Fruit fly (Drosophila melanogaster) whole organism, embryonic: ENCODE results near the gene PH4alphaNE3.

Experiments used
- ATbp ChIP-seq: fragments of 200-800 bp; sonication (Bioruptor generic); optimal IDR thresholded peaks from 2 replicates; lab custom pipeline; 2017; ENCODE audit warnings: missing biosample characterization, mild to moderate bottlenecking, missing genetic modification characterization, missing genetic modification reagents
- Aef1 ChIP-seq: fragments of 200-800 bp; sonication (Bioruptor generic); IDR thresholded peaks from 3 replicates; pipeline ENCODE4 v1.3.6; 2022; ENCODE audit warnings: missing biosample characterization, missing genetic modification characterization
- Antp ChIP-seq: fragments of 200-800 bp; sonication (Bioruptor generic); optimal IDR thresholded peaks from 3 replicates; lab custom pipeline; 2016; ENCODE audit warnings: missing biosample characterization, missing genetic modification characterization
- B-H2 ChIP-seq: fragments of 200-800 bp; sonication (Bioruptor generic); optimal IDR thresholded peaks from 2 replicates; lab custom pipeline; 2018; ENCODE audit warnings: missing biosample characterization, mild to moderate bottlenecking, missing genetic modification characterization
- CG12391 ChIP-seq: fragments of 200-800 bp; sonication (Bioruptor generic); optimal IDR thresholded peaks from 3 replicates; lab custom pipeline; 2018; ENCODE audit warnings: missing biosample characterization, mild to moderate bottlenecking, missing genetic modification characterization, moderate library complexity
- CG14667 ChIP-seq: fragments of 200-800 bp; sonication (Bioruptor generic); IDR thresholded peaks from 2 replicates; pipeline ENCODE4 v1.3.6; 2022; ENCODE audit warnings: missing biosample characterization, missing genetic modification characterization
- CG17186 ChIP-seq: fragments of 200-800 bp; sonication (Bioruptor generic); optimal IDR thresholded peaks from 3 replicates; lab custom pipeline; 2017; ENCODE audit warnings: missing biosample characterization, missing genetic modification reagents, missing genetic modification characterization
- CG2116 ChIP-seq: fragments of 200-800 bp; sonication (Bioruptor generic); optimal IDR thresholded peaks from 3 replicates; lab custom pipeline; 2018; ENCODE audit warnings: missing biosample characterization, mild to moderate bottlenecking, missing genetic modification characterization
- CG2712 ChIP-seq: fragments of 200-800 bp; optimal IDR thresholded peaks from 3 replicates; lab custom pipeline; 2019; ENCODE audit warnings: missing biosample characterization, mild to moderate bottlenecking, missing genetic modification characterization, moderate library complexity
- CG3281 ChIP-seq: fragments of 200-800 bp; sonication (Bioruptor generic); optimal IDR thresholded peaks from 3 replicates; lab custom pipeline; 2017; ENCODE audit warnings: missing biosample characterization, mild to moderate bottlenecking, missing genetic modification characterization
- CG3407 ChIP-seq: fragments of 200-800 bp; sonication (Bioruptor generic); optimal IDR thresholded peaks from 2 replicates; lab custom pipeline; 2018; ENCODE audit warnings: missing biosample characterization, mild to moderate bottlenecking, missing genetic modification characterization
- CG3847 ChIP-seq: fragments of 200-800 bp; sonication (Bioruptor generic); IDR thresholded peaks from 2 replicates; pipeline ENCODE4 v1.3.6; 2022; ENCODE audit warnings: missing biosample characterization, missing genetic modification characterization
- CG4360 ChIP-seq: fragments of 200-800 bp; sonication (Bioruptor generic); IDR thresholded peaks from 2 replicates; pipeline ENCODE4 v1.3.6; 2022; ENCODE audit warnings: missing biosample characterization, missing genetic modification characterization
- CG6689 ChIP-seq: fragments of 200-800 bp; sonication (Bioruptor generic); IDR thresholded peaks from 2 replicates; pipeline ENCODE4 v1.3.6; 2022; ENCODE audit warnings: missing biosample characterization, missing genetic modification characterization
- Chrac-16 ChIP-seq: fragments of 200-800 bp; sonication (Bioruptor generic); optimal IDR thresholded peaks from 3 replicates; lab custom pipeline; 2016; ENCODE audit warnings: missing biosample characterization, missing genetic modification characterization
- Dek ChIP-seq: fragments of 200-800 bp; sonication (Bioruptor generic); optimal IDR thresholded peaks from 3 replicates; lab custom pipeline; 2019; ENCODE audit warnings: missing biosample characterization, mild to moderate bottlenecking, missing genetic modification characterization, moderate library complexity
- E2f2 ChIP-seq: fragments of 200-800 bp; sonication (Bioruptor generic); IDR thresholded peaks from 2 replicates; pipeline ENCODE4 v1.3.6; 2022; ENCODE audit warnings: missing biosample characterization, missing genetic modification characterization
- Gug ChIP-seq: fragments of 200-800 bp; sonication (Bioruptor generic); IDR thresholded peaks from 4 replicates; pipeline ENCODE4 v1.3.6; 2022; ENCODE audit warnings: missing biosample characterization, missing genetic modification characterization
- HLH54F ChIP-seq: fragments of 200-800 bp; sonication (Bioruptor generic); optimal IDR thresholded peaks from 3 replicates; lab custom pipeline; 2016; ENCODE audit warnings: missing biosample characterization, missing genetic modification characterization
- Hand ChIP-seq: fragments of 200-800 bp; sonication (Bioruptor generic); optimal IDR thresholded peaks from 2 replicates; lab custom pipeline; 2017; ENCODE audit warnings: mild to moderate bottlenecking, missing biosample characterization, missing genetic modification reagents, missing genetic modification characterization
- MESR4 ChIP-seq: fragments of 200-800 bp; sonication (Bioruptor generic); optimal IDR thresholded peaks from 2 replicates; lab custom pipeline; 2018; ENCODE audit warnings: missing biosample characterization, mild to moderate bottlenecking, missing genetic modification characterization, moderate library complexity
- Pdp1 ChIP-seq, 2 experiments: fragments of 200-800 bp; sonication (Bioruptor generic); optimal IDR thresholded peaks; 3 replicates each; lab custom pipeline; 2016; ENCODE audit warnings: missing biosample characterization in 2 of 2, missing genetic modification characterization in 2 of 2, mild to moderate bottlenecking in 1 of 2, moderate library complexity in 1 of 2
- Ravus ChIP-seq: fragments of 200-800 bp; sonication (Bioruptor generic); IDR thresholded peaks from 2 replicates; pipeline ENCODE4 v1.3.6; 2022; ENCODE audit warnings: missing biosample characterization, missing genetic modification characterization
- Scr ChIP-seq: fragments of 200-800 bp; sonication (Bioruptor generic); IDR thresholded peaks from 2 replicates; pipeline ENCODE4 v1.3.6; 2022; ENCODE audit warnings: missing biosample characterization, missing genetic modification characterization; ENCODE audit not compliant: partially characterized antibody
- Stat92E ChIP-seq, 3 experiments: fragments of >200 bp in 2 of 3; fragments of 200-800 bp in 1 of 3; sonication (Bioruptor generic) in 1 of 3; optimal IDR thresholded peaks; 2 replicates each; lab custom pipeline; 2017 to 2019; ENCODE audit warnings: missing biosample characterization in 3 of 3, missing genetic modification characterization in 3 of 3, mild to moderate bottlenecking in 1 of 3, moderate library complexity in 1 of 3
- ap ChIP-seq: fragments of 200-800 bp; sonication (Bioruptor generic); IDR thresholded peaks from 2 replicates; pipeline ENCODE4 v1.3.6; 2022; ENCODE audit warnings: missing biosample characterization, missing genetic modification characterization
- bcd ChIP-seq: fragments of 200-800 bp; sonication (Bioruptor generic); optimal IDR thresholded peaks from 2 replicates; lab custom pipeline; 2017; ENCODE audit warnings: missing biosample characterization, mild to moderate bottlenecking, missing genetic modification characterization
- bigmax ChIP-seq: fragments of 200-800 bp; sonication (Bioruptor generic); optimal IDR thresholded peaks from 2 replicates; lab custom pipeline; 2018; ENCODE audit warnings: missing biosample characterization, mild to moderate bottlenecking, missing genetic modification characterization
- dimm ChIP-seq: fragments of 200-800 bp; sonication (Bioruptor generic); IDR thresholded peaks from 2 replicates; pipeline ENCODE4 v1.3.6; 2022; ENCODE audit warnings: missing biosample characterization, missing genetic modification characterization
- fd64A ChIP-seq: fragments of 200-800 bp; sonication (Bioruptor generic); optimal IDR thresholded peaks from 3 replicates; lab custom pipeline; 2018; ENCODE audit warnings: missing biosample characterization, mild to moderate bottlenecking, missing genetic modification characterization
- gsb ChIP-seq: fragments of 200-800 bp; sonication (Bioruptor generic); IDR thresholded peaks from 2 replicates; pipeline ENCODE4 v1.3.6; 2022; ENCODE audit warnings: missing biosample characterization, missing genetic modification characterization
- lbe ChIP-seq: fragments of 200-800 bp; sonication (Bioruptor generic); optimal IDR thresholded peaks from 2 replicates; lab custom pipeline; 2016; ENCODE audit warnings: missing biosample characterization, mild to moderate bottlenecking, missing genetic modification characterization
- mirr ChIP-seq: fragments of 200-800 bp; sonication (Bioruptor generic); optimal IDR thresholded peaks from 3 replicates; lab custom pipeline; 2018; ENCODE audit warnings: missing biosample characterization, mild to moderate bottlenecking, missing genetic modification characterization
- mld ChIP-seq: fragments of 200-800 bp; sonication (Bioruptor generic); IDR thresholded peaks from 3 replicates; pipeline ENCODE4 v1.3.6; 2022; ENCODE audit warnings: missing biosample characterization, missing genetic modification characterization; ENCODE audit not compliant: partially characterized antibody
- nom ChIP-seq: fragments of 200-800 bp; sonication (Bioruptor generic); optimal IDR thresholded peaks from 2 replicates; lab custom pipeline; 2017; ENCODE audit warnings: missing biosample characterization, missing genetic modification characterization, mild to moderate bottlenecking, moderate library complexity, missing genetic modification reagents
- pita ChIP-seq: fragments of 200-800 bp; sonication (Bioruptor generic); optimal IDR thresholded peaks from 2 replicates; lab custom pipeline; 2017; ENCODE audit warnings: missing biosample characterization, mild to moderate bottlenecking, missing genetic modification characterization
- pum ChIP-seq: fragments of 200-800 bp; sonication (Bioruptor generic); optimal IDR thresholded peaks from 2 replicates; lab custom pipeline; 2016; ENCODE audit warnings: missing biosample characterization, missing genetic modification characterization
- ranshi ChIP-seq: fragments of 200-800 bp; sonication (Bioruptor generic); IDR thresholded peaks from 2 replicates; pipeline ENCODE4 v1.3.6; 2022; ENCODE audit warnings: missing biosample characterization, missing genetic modification characterization
- ro ChIP-seq: fragments of 200-800 bp; sonication (Bioruptor generic); IDR thresholded peaks from 2 replicates; pipeline ENCODE4 v1.3.6; 2022; ENCODE audit warnings: missing biosample characterization, missing genetic modification characterization
- run ChIP-seq: fragments of 200-800 bp; sonication (Bioruptor generic); optimal IDR thresholded peaks from 3 replicates; lab custom pipeline; 2018; ENCODE audit warnings: missing biosample characterization, mild to moderate bottlenecking, missing genetic modification characterization
- salm ChIP-seq: fragments of 200-800 bp; sonication (Bioruptor generic); optimal IDR thresholded peaks from 2 replicates; lab custom pipeline; 2018; ENCODE audit warnings: missing biosample characterization, mild to moderate bottlenecking, missing genetic modification characterization
- sisA ChIP-seq: fragments of 200-800 bp; sonication (Bioruptor generic); IDR thresholded peaks from 2 replicates; pipeline ENCODE4 v1.3.6; 2022; ENCODE audit warnings: missing biosample characterization, missing genetic modification characterization
- stc ChIP-seq: fragments of 200-800 bp; sonication (Bioruptor generic); IDR thresholded peaks from 2 replicates; pipeline ENCODE4 v1.3.6; 2022; ENCODE audit warnings: missing biosample characterization, missing genetic modification characterization
- tgo ChIP-seq: fragments of 200-800 bp; sonication (Bioruptor generic); IDR thresholded peaks from 3 replicates; pipeline ENCODE4 v1.3.6; 2022; ENCODE audit warnings: missing biosample characterization, missing genetic modification characterization
- toy ChIP-seq: fragments of 200-800 bp; sonication (Bioruptor generic); IDR thresholded peaks from 2 replicates; pipeline ENCODE4 v1.3.6; 2022; ENCODE audit warnings: missing biosample characterization, missing genetic modification characterization
- tx ChIP-seq: fragments of 200-800 bp; sonication (Bioruptor generic); optimal IDR thresholded peaks from 2 replicates; lab custom pipeline; 2016; ENCODE audit warnings: missing biosample characterization, missing genetic modification characterization
- vvl ChIP-seq: fragments of 200-800 bp; sonication (Bioruptor generic); IDR thresholded peaks from 2 replicates; pipeline ENCODE4 v1.3.6; 2022; ENCODE audit warnings: missing biosample characterization, missing genetic modification characterization
- wdn ChIP-seq: fragments of 200-800 bp; sonication (Bioruptor generic); IDR thresholded peaks from 2 replicates; pipeline ENCODE4 v1.3.6; 2022; ENCODE audit warnings: missing biosample characterization, missing genetic modification characterization
- zen ChIP-seq: fragments of 200-800 bp; sonication (Bioruptor generic); optimal IDR thresholded peaks from 3 replicates; lab custom pipeline; 2018; ENCODE audit warnings: missing biosample characterization, mild to moderate bottlenecking, missing genetic modification characterization, moderate library complexity
- zen2 ChIP-seq: fragments of 200-800 bp; sonication (Bioruptor generic); IDR thresholded peaks from 3 replicates; pipeline ENCODE4 v1.3.6; 2022; ENCODE audit warnings: missing biosample characterization, missing genetic modification characterization; ENCODE audit not compliant: partially characterized antibody

PH4alphaNE3 gene

DNA sequence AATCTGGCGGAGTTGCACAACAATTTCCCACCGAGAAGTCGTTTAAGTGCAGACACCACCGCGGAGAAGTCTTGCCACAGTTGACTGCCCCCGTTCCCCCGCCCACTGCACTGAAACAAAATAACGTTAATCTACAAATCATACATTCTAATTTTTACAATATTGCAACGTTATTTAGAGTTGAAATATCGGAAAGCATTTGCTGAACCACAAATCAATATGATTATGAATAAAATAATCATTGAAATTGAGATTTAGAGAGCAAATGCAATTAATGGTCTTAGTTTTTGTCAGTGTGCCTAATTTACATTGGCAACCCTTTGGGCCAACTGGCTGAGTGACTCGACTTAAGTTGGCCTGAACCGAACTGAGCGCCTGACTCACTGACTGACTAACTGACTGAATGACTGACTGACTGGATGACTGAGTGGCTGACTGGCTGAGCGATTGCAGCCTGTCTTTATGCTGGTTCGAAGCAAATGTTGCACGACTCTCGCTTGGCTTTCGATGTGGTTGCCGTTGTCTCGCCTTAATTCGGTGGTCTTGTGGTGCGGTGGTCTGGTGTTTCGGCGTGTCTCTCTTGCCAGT lies 33.3 kb upstream of the PH4alphaNE3 start (continued):
- TF ChIP-seq zen2 (GFP tag; lab: Robert Waterston, UW) (no peak), tgo (GFP tag; lab: Robert Waterston, UW) (peak; percentile 79), dimm (GFP tag; lab: Robert Waterston, UW) (peak; percentile 83), Hand (GFP tag; lab: Kevin White, UChicago) (no peak), tx (GFP tag; lab: Kevin White, UChicago) (peak; percentile 34), Chrac-16 (GFP tag; lab: Kevin White, UChicago) (peak; percentile 71), gsb (GFP tag; lab: Robert Waterston, UW) (peak; percentile 67), nom (GFP tag; lab: Kevin White, UChicago) (peak; percentile 41), sisA (GFP tag; lab: Robert Waterston, UW) (peak; percentile 86), Aef1 (GFP tag; lab: Robert Waterston, UW) (peak; percentile 57; the same call in 2 of the 3 replicates), Gug (GFP tag; lab: Robert Waterston, UW) (peak; percentile 58; the same call in 2 of the 4 replicates), MESR4 (GFP tag; lab: Kevin White, UChicago) (no peak), mld (no peak), stc (peak; percentile 77), wdn (0 out of 2 replicates have a peak, but pooled peaks have one; percentile 13), CG2712 (peak; percentile 90), toy (GFP tag; lab: Robert Waterston, UW) (no peak), pita (GFP tag; lab: Kevin White, UChicago) (no peak), bcd (peak; percentile 75), CG3281 (GFP tag; lab: Kevin White, UChicago) (peak; percentile 54), mirr (GFP tag; lab: Kevin White, UChicago) (no peak), HLH54F (GFP tag; lab: Kevin White, UChicago) (peak; percentile 5), Antp (GFP tag; lab: Kevin White, UChicago) (peak; percentile 52), salm (tag; lab: Kevin White, UChicago) (peak; percentile 79), ATbp (GFP tag; lab: Kevin White, UChicago) (peak; percentile 85), CG3847 (GFP tag; lab: Robert Waterston, UW) (peak; percentile 65), ranshi (peak; percentile 74), Stat92E (GFP tag; optimal IDR thresholded peaks at IDR 0.05; lab: Kevin White, UChicago) (no peak), Dek (no peak), vvl (GFP tag; lab: Robert Waterston, UW) (peak; percentile 91), CG6689 (GFP tag; lab: Robert Waterston, UW) (peak; percentile 81), pum (GFP tag; lab: Kevin White, UChicago) (peak; percentile 68), E2f2 (GFP tag; lab: Robert Waterston, UW) (peak; percentile 47), fd64A (GFP tag; lab: Kevin White, UChicago) (peak; percentile 44), bigmax (GFP tag; lab: Kevin White, UChicago) (no peak), ap (peak; percentile 78), Ravus (GFP tag; lab: Robert Waterston, UW) (no peak; the same call in 1 of the 2 replicates), CG17186 (GFP tag; lab: Kevin White, UChicago) (peak; percentile 28), CG4360 (GFP tag; lab: Robert Waterston, UW) (peak; percentile 26; the same call in 1 of the 2 replicates), run (tag; lab: Kevin White, UChicago) (peak; percentile 64), CG12391 (tag; lab: Kevin White, UChicago) (peak; percentile 86), lbe (peak; percentile 87), Pdp1 (GFP tag; optimal IDR thresholded peaks at IDR 0.05; lab: Kevin White, UChicago) (peak; percentile 51 to 72), CG14667 (GFP tag; lab: Robert Waterston, UW) (peak; percentile 45), CG2116 (peak; percentile 14), zen (tag; lab: Kevin White, UChicago) (peak; percentile 67), B-H2 (GFP tag; lab: Kevin White, UChicago) (no peak), Scr (GFP tag; lab: Robert Waterston, UW) (no peak), ro (peak; percentile 46; the same call in 1 of the 2 replicates), CG3407 (GFP tag; lab: Kevin White, UChicago) (peak; percentile 69)
